Worm (Caenorhabditis elegans) whole organism, L4/young adult: ENCODE data around the gene epg-6.

Experiments
- W03F9.2 ChIP-seq: fragments of 150-350 bp; optimal IDR thresholded peaks from 2 replicates; lab custom pipeline; 2014; ENCODE audit warnings: missing biosample characterization, missing genetic modification characterization
- dao-5 ChIP-seq: sonication (generic microtip); optimal IDR thresholded peaks from 2 replicates; lab custom pipeline; 2016; ENCODE audit warnings: missing genotype, missing genetic modification characterization, moderate library complexity, missing compliant biosample characterization

DNA sequence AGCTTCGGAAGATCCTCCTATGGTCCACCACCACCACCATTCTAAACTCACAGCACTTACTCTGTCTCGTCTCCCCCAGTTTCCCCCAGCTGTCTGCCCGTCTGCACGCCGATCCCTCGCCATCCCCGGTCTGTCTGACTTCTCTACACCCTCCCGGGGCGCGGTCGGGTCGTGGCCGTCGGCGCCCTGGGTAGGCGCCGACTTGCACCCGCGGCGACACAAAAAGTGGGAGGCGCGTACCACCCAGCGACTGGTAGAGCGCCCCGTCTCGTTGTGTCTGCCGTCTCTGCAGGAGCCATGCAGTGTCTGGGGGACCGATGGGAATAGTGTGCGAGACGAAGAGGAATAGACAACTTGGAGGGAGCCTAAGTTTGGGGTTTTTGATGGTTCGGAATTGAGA is 34.0 kb upstream of the epg-6 start:
- TF ChIP-seq dao-5 (tag; lab: Kevin White, UChicago), result peak; percentile 64
- TF ChIP-seq W03F9.2 (tag; lab: Kevin White, UChicago), result no peak
